Worm (Caenorhabditis elegans) whole organism, L4 larva: ENCODE results near the gene F22F7.2.
A peak's percentile ranks its signal among the peaks of the same experiment; 100 is the strongest.

Source experiments
- F49E8.2 ChIP-seq: sonication (generic microtip); optimal IDR thresholded peaks from 2 replicates; lab custom pipeline; 2016; ENCODE audit warnings: missing compliant biosample characterization, mild to moderate bottlenecking, missing genetic modification characterization, borderline replicate concordance
- T20F7.1 ChIP-seq: fragments of 200-800 bp; sonication (Bioruptor generic); optimal IDR thresholded peaks from 2 replicates; lab custom pipeline; 2018; ENCODE audit warnings: mild to moderate bottlenecking, missing genetic modification characterization, missing compliant biosample characterization
- aha-1 ChIP-seq: fragments of 150-350 bp; peaks from one replicate; lab custom pipeline; 2014; ENCODE audit warnings: missing biosample characterization, missing genetic modification characterization
- aly-2 ChIP-seq: sonication (generic microtip); optimal IDR thresholded peaks from 2 replicates; lab custom pipeline; 2018; ENCODE audit warnings: missing biosample characterization, missing genetic modification characterization
- ama-1 ChIP-seq: fragments of 150-350 bp; optimal IDR thresholded peaks from 2 replicates; lab custom pipeline; 2014; ENCODE audit warnings: inconsistent platforms, mixed read lengths
- ceh-20 ChIP-seq: fragments of 200-800 bp; sonication (Bioruptor generic); IDR thresholded peaks from 2 replicates; pipeline ENCODE4 v1.3.6; 2022; ENCODE audit warnings: missing genetic modification reagents, missing genetic modification characterization, missing compliant biosample characterization
- ceh-28 ChIP-seq: fragments of 150-350 bp; optimal IDR thresholded peaks from 2 replicates; lab custom pipeline; 2014; ENCODE audit warnings: missing biosample characterization, missing genetic modification reagents, missing genetic modification characterization
- ceh-44 ChIP-seq: fragments of 200-800 bp; sonication (Bioruptor generic); IDR thresholded peaks from 2 replicates; pipeline ENCODE4 v1.3.6; 2022; ENCODE audit warnings: missing genetic modification reagents, missing genetic modification characterization, missing compliant biosample characterization
- ceh-62 ChIP-seq: sonication (generic microtip); optimal IDR thresholded peaks from 2 replicates; lab custom pipeline; 2017; ENCODE audit warnings: missing biosample characterization, missing genetic modification characterization
- ces-1 ChIP-seq: fragments of 150-350 bp; sonication (generic microtip); optimal IDR thresholded peaks from 4 replicates; lab custom pipeline; 2014; ENCODE audit warnings: missing biosample characterization, missing genetic modification reagents, missing genetic modification characterization
- cey-2 ChIP-seq: sonication (generic microtip); optimal IDR thresholded peaks from 3 replicates; lab custom pipeline; 2017; ENCODE audit warnings: missing genetic modification characterization, mild to moderate bottlenecking, missing compliant biosample characterization, antibody characterized with exemption, borderline replicate concordance; ENCODE audit not compliant: insufficient read depth
- ctbp-1 ChIP-seq: fragments of 200-800 bp; sonication (Bioruptor generic); IDR thresholded peaks from 2 replicates; pipeline ENCODE4 v1.3.6; 2022; ENCODE audit warnings: missing genetic modification reagents, missing genetic modification characterization, missing compliant biosample characterization
- daf-16 ChIP-seq, 3 experiments: sonication (generic microtip); optimal IDR thresholded peaks; 2 replicates each; lab custom pipeline; 2016 to 2017; ENCODE audit warnings: missing genetic modification characterization in 3 of 3, missing genetic modification reagents in 3 of 3, mild to moderate bottlenecking in 2 of 3, missing compliant biosample characterization in 2 of 3, missing biosample characterization in 1 of 3, moderate library complexity in 1 of 3
- daf-8 ChIP-seq: fragments of 200-800 bp; sonication (Bioruptor generic); IDR thresholded peaks from 2 replicates; pipeline ENCODE4 v1.3.6; 2022; ENCODE audit warnings: missing genetic modification characterization, missing compliant biosample characterization
- dmd-6 ChIP-seq: fragments of 200-800 bp; sonication (Bioruptor generic); IDR thresholded peaks from 2 replicates; pipeline ENCODE4 v1.3.6; 2022; ENCODE audit warnings: missing genetic modification reagents, missing genetic modification characterization, missing compliant biosample characterization
- dmd-9 ChIP-seq: fragments of 200-800 bp; sonication (Bioruptor generic); IDR thresholded peaks from 2 replicates; pipeline ENCODE4 v1.3.6; 2022; ENCODE audit warnings: missing genetic modification reagents, missing genetic modification characterization, missing compliant biosample characterization
- dve-1 ChIP-seq: sonication (generic microtip); optimal IDR thresholded peaks from 2 replicates; lab custom pipeline; 2017; ENCODE audit warnings: antibody characterized with exemption, mild to moderate bottlenecking, missing genetic modification characterization, missing compliant biosample characterization; ENCODE audit not compliant: insufficient read depth
- egl-43 ChIP-seq: fragments of 200-800 bp; sonication (Bioruptor generic); IDR thresholded peaks from 2 replicates; pipeline ENCODE4 v1.3.6; 2022; ENCODE audit warnings: missing genetic modification reagents, missing genetic modification characterization, missing compliant biosample characterization
- hif-1 ChIP-seq, 2 experiments: sonication (generic microtip); optimal IDR thresholded peaks; 2 replicates each; lab custom pipeline; 2016 to 2017; ENCODE audit warnings: missing compliant biosample characterization in 2 of 2, missing genetic modification characterization in 2 of 2, missing genetic modification reagents in 2 of 2, missing genotype in 2 of 2, mild to moderate bottlenecking in 1 of 2
- hlh-11 ChIP-seq: fragments of 200-800 bp; sonication (Bioruptor generic); optimal IDR thresholded peaks from 2 replicates; lab custom pipeline; 2018; ENCODE audit warnings: mild to moderate bottlenecking, missing genetic modification characterization, missing compliant biosample characterization
- hmg-1.1 ChIP-seq: fragments of 200-800 bp; sonication (Bioruptor generic); IDR thresholded peaks from 2 replicates; pipeline ENCODE4 v1.3.6; 2022; ENCODE audit warnings: missing genetic modification reagents, missing genetic modification characterization, missing compliant biosample characterization
- lin-1 ChIP-seq: fragments of 200-800 bp; sonication (Bioruptor generic); IDR thresholded peaks from 2 replicates; pipeline ENCODE4 v1.3.6; 2022; ENCODE audit warnings: missing genetic modification reagents, missing genetic modification characterization, missing compliant biosample characterization
- lsy-2 ChIP-seq, 2 experiments: fragments of 150-350 bp in 1 of 2; sonication (generic microtip) in 1 of 2; optimal IDR thresholded peaks; 2 replicates each; lab custom pipeline; 2014 to 2017; ENCODE audit warnings: missing biosample characterization in 2 of 2, missing genetic modification characterization in 2 of 2
- madf-9 ChIP-seq: fragments of 200-800 bp; sonication (Bioruptor generic); conservative IDR thresholded peaks from 2 replicates; pipeline ENCODE4 v1.3.6; 2022; ENCODE audit warnings: missing genetic modification reagents, missing genetic modification characterization, missing compliant biosample characterization
- nhr-10 ChIP-seq: fragments of 150-350 bp; optimal IDR thresholded peaks from 2 replicates; lab custom pipeline; 2014; ENCODE audit warnings: missing biosample characterization, missing genetic modification characterization
- nhr-111 ChIP-seq: fragments of 200-800 bp; sonication (Bioruptor generic); optimal IDR thresholded peaks from 2 replicates; lab custom pipeline; 2018; ENCODE audit warnings: mild to moderate bottlenecking, missing genetic modification characterization, missing compliant biosample characterization
- nhr-237 ChIP-seq: sonication (generic microtip); optimal IDR thresholded peaks from 2 replicates; lab custom pipeline; 2017; ENCODE audit warnings: missing biosample characterization, missing genetic modification characterization
- nhr-28 ChIP-seq: fragments of 150-350 bp; optimal IDR thresholded peaks from 2 replicates; lab custom pipeline; 2014; ENCODE audit warnings: missing biosample characterization, missing genetic modification characterization
- nhr-41 ChIP-seq: fragments of 200-800 bp; sonication (Bioruptor generic); IDR thresholded peaks from 2 replicates; pipeline ENCODE4 v1.3.6; 2022; ENCODE audit warnings: missing genetic modification reagents, missing genetic modification characterization, missing compliant biosample characterization
- nhr-42 ChIP-seq: fragments of 200-800 bp; sonication (Bioruptor generic); IDR thresholded peaks from 2 replicates; pipeline ENCODE4 v1.3.6; 2022; ENCODE audit warnings: missing genetic modification characterization, missing compliant biosample characterization
- nhr-48 ChIP-seq: sonication (generic microtip); optimal IDR thresholded peaks from 2 replicates; lab custom pipeline; 2016; ENCODE audit warnings: mild to moderate bottlenecking, missing genetic modification characterization, missing compliant biosample characterization
- nhr-76 ChIP-seq: fragments of 150-350 bp; optimal IDR thresholded peaks from 2 replicates; lab custom pipeline; 2014; ENCODE audit warnings: missing biosample characterization, missing genetic modification characterization
- php-3 ChIP-seq: fragments of 200-800 bp; sonication (Bioruptor generic); IDR thresholded peaks from 2 replicates; pipeline ENCODE4 v1.3.6; 2022; ENCODE audit warnings: missing genetic modification reagents, missing genetic modification characterization, missing compliant biosample characterization
- pqm-1 ChIP-seq: sonication (generic microtip); optimal IDR thresholded peaks from 2 replicates; lab custom pipeline; 2017; ENCODE audit warnings: missing biosample characterization, missing genetic modification characterization
- rbr-2 ChIP-seq: sonication (generic microtip); optimal IDR thresholded peaks from 2 replicates; lab custom pipeline; 2016; ENCODE audit warnings: missing genotype, missing genetic modification characterization, missing compliant biosample characterization
- saeg-2 ChIP-seq: fragments of 200-800 bp; sonication (Bioruptor generic); IDR thresholded peaks from 2 replicates; pipeline ENCODE4 v1.3.6; 2022; ENCODE audit warnings: missing genetic modification reagents, missing genetic modification characterization, missing compliant biosample characterization
- sdz-12 ChIP-seq: fragments of 200-800 bp; sonication (Bioruptor generic); optimal IDR thresholded peaks from 2 replicates; lab custom pipeline; 2018; ENCODE audit warnings: mild to moderate bottlenecking, missing genetic modification characterization, missing compliant biosample characterization
- set-16 ChIP-seq: fragments of 200-800 bp; sonication (Bioruptor generic); IDR thresholded peaks from 2 replicates; pipeline ENCODE4 v1.3.6; 2022; ENCODE audit warnings: missing genetic modification reagents, missing genetic modification characterization, missing compliant biosample characterization
- snpc-1.2 ChIP-seq: fragments of 200-800 bp; sonication (Bioruptor generic); IDR thresholded peaks from 2 replicates; pipeline ENCODE4 v1.3.6; 2022; ENCODE audit warnings: missing genetic modification reagents, missing genetic modification characterization, missing compliant biosample characterization
- snpc-4 ChIP-seq: fragments of 150-350 bp; optimal IDR thresholded peaks from 2 replicates; lab custom pipeline; 2014; ENCODE audit warnings: missing biosample characterization, missing genetic modification characterization
- spr-3 ChIP-seq: fragments of 200-800 bp; sonication (Bioruptor generic); optimal IDR thresholded peaks from 2 replicates; lab custom pipeline; 2018; ENCODE audit warnings: mild to moderate bottlenecking, missing genetic modification characterization, missing compliant biosample characterization
- tra-1 ChIP-seq: fragments of 200-800 bp; sonication (Bioruptor generic); IDR thresholded peaks from 2 replicates; pipeline ENCODE4 v1.3.6; 2022; ENCODE audit warnings: missing genetic modification reagents, missing genetic modification characterization, missing compliant biosample characterization
- unc-130 ChIP-seq: sonication (generic microtip); optimal IDR thresholded peaks from 2 replicates; lab custom pipeline; 2016; ENCODE audit warnings: missing genetic modification reagents, missing genetic modification characterization, missing compliant biosample characterization

Gene F22F7.2

DNA sequence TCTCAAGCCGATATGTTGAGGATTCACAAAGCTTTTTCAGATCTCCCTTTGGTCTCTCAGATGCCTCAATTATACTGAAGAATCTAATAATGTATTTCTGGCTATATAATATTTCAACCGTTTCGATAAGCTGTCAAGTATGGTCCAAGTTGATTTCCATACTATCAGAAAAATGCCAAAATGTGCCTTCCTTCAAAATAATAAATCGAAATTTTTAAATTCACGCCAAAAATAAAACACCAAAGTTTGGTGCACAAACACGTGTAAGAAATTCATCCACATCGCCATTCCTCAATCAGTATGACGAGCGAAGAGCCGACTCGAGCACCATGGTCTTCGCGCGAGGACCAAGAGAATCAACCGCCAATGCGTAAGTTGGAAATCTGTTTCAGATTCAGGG, 3.1 kb upstream of the F22F7.2 start, which contains the start of gene F22F7.11:
F22F7.11 (plus strand) TSS at position 301 of the 400 bp plus-strand sequence.
- TF ChIP-seq nhr-42 (GFP tag; lab: Robert Waterston, UW) (no peak), sdz-12 (GFP tag; lab: Kevin White, UChicago) (no peak)

DNA sequence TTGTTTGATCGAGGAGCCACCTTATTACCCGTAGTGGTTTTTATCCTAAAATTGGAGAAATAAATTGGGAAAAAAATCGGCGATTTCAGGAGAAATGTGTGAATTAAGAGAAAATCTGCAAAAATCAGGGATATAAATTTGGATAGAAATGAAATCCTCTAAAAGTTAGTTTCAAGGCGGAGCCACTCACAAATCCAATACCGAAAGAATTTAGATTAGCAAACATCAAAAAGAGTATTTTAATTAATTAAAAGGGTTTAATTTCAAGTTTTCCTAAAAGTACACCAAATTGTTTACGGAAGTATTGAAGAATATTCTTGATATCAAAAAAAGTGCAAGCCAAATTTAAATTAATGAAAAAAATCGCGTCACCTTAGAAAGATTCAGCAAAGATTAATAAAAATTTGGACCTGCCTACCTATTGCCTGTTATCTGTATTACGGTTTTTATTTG, 646 bp upstream of the F22F7.2 start, which contains the start of gene F22F7.8:
F22F7.8 (minus strand) TSS at position 51 of the 453 bp plus-strand sequence.
- peak; percentile 91 for TF ChIP-seq aha-1 (tag; lab: Kevin White, UChicago)
- TF ChIP-seq nhr-41 (GFP tag; lab: Robert Waterston, UW): no peak
- TF ChIP-seq rbr-2 (tag; lab: Kevin White, UChicago): no peak
- TF ChIP-seq, all 104 proteins: peak for 1

DNA sequence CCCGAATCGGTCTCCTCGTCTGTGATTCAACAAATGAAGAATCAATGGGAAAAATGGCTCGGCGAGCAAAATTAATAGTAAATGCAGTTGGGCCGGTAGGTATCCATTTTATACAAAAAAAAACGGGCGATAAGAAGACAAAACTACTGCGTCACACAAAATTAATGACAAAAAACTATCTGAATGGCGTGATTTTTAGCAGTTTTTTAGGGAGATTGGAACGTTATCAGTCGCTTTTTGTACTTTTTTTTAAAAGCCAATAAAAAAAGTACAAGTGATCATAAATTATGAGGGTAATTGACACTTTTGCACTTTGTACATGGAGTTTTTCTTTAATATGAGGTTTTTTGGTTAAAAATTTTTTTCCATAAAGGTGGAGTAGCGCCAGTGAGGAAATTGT, 582 bp downstream of the F22F7.2 start:
- TF ChIP-seq ctbp-1 (no peak), madf-9 (GFP tag; lab: Robert Waterston, UW) (no peak), aly-2 (tag; lab: Kevin White, UChicago) (no peak), lsy-2 (tag; optimal IDR thresholded peaks at IDR 0.05; lab: Kevin White, UChicago) (no peak), set-16 (GFP tag; lab: Robert Waterston, UW) (no peak), hmg-1.1 (GFP tag; lab: Robert Waterston, UW) (no peak), T20F7.1 (GFP tag; lab: Kevin White, UChicago) (no peak), nhr-111 (GFP tag; lab: Kevin White, UChicago) (no peak), pqm-1 (tag; lab: Kevin White, UChicago) (peak; percentile 72), daf-16 (GFP tag; optimal IDR thresholded peaks at IDR 0.05; lab: Kevin White, UChicago) (no peak), daf-16 (tag; optimal IDR thresholded peaks at IDR 0.05; lab: Kevin White, UChicago) (peak; percentile 10), egl-43 (GFP tag; lab: Robert Waterston, UW) (no peak), aha-1 (tag; lab: Kevin White, UChicago) (no peak), hif-1 (tag; optimal IDR thresholded peaks at IDR 0.05; lab: Kevin White, UChicago) (no peak), F49E8.2 (tag; lab: Kevin White, UChicago) (no peak), rbr-2 (tag; lab: Kevin White, UChicago) (no peak), unc-130 (no peak), nhr-28 (tag; lab: Kevin White, UChicago) (peak; percentile 1), php-3 (GFP tag; lab: Robert Waterston, UW) (peak; percentile 94), ces-1 (GFP tag; lab: Kevin White, UChicago) (no peak), dve-1 (tag; lab: Kevin White, UChicago) (peak; percentile 51), ceh-20 (GFP tag; lab: Robert Waterston, UW) (peak; percentile 83), nhr-48 (tag; lab: Kevin White, UChicago) (no peak), dmd-6 (peak; percentile 86), hlh-11 (tag; lab: Kevin White, UChicago) (peak; percentile 39), nhr-10 (tag; lab: Kevin White, UChicago) (no peak), cey-2 (tag; lab: Kevin White, UChicago) (no peak), ama-1 (no peak), tra-1 (GFP tag; lab: Robert Waterston, UW) (peak; percentile 78)

DNA sequence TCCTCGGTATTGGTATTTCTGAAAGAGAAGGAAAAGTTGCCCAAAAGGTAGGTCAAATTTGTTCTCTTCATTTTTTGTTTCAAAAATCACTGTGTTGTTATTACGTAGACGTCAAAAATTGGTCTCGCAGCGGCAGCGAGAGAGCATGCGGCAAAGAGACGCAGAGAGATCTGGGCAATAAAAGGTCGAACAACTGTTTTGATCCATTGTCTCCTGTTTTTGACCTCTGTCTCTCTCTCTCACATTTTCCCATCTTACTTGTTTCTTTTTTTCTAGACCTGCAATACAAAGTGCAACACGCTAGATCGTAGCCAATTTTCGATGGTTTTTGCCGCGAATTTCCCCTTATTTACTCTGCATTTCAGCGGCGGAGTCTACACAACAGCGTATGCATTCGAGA, 4.0 kb downstream of the F22F7.2 start:
- no peak for TF ChIP-seq nhr-76 (tag; lab: Kevin White, UChicago)
- no peak for TF ChIP-seq set-16 (GFP tag; lab: Robert Waterston, UW)
- TF ChIP-seq snpc-4: no peak
- TF ChIP-seq nhr-28 (tag; lab: Kevin White, UChicago): peak; percentile 7
- no peak for TF ChIP-seq nhr-10 (tag; lab: Kevin White, UChicago)
- no peak for TF ChIP-seq snpc-1.2 (GFP tag; lab: Robert Waterston, UW)
- no peak for TF ChIP-seq F49E8.2 (tag; lab: Kevin White, UChicago)
- TF ChIP-seq daf-16 (GFP tag; optimal IDR thresholded peaks at IDR 0.05; lab: Kevin White, UChicago): no peak
- TF ChIP-seq daf-16 (tag; optimal IDR thresholded peaks at IDR 0.05; lab: Kevin White, UChicago): peak; percentile 82
- TF ChIP-seq nhr-237 (tag; lab: Kevin White, UChicago): no peak
- no peak for TF ChIP-seq saeg-2
- TF ChIP-seq spr-3 (GFP tag; lab: Kevin White, UChicago): no peak
- TF ChIP-seq ceh-28 (tag; lab: Kevin White, UChicago): peak; percentile 13
- no peak for TF ChIP-seq egl-43 (GFP tag; lab: Robert Waterston, UW)
- TF ChIP-seq daf-8 (GFP tag; lab: Robert Waterston, UW): no peak
- TF ChIP-seq dmd-9: no peak
- no peak for TF ChIP-seq ceh-44 (GFP tag; lab: Robert Waterston, UW)
- TF ChIP-seq hlh-11 (tag; lab: Kevin White, UChicago): no peak
- TF ChIP-seq tra-1 (GFP tag; lab: Robert Waterston, UW): no peak
- 0 out of 2 replicates have a peak, but pooled peaks have one; percentile 13 for TF ChIP-seq lin-1 (GFP tag; lab: Robert Waterston, UW)
- no peak for TF ChIP-seq ceh-62 (tag; lab: Kevin White, UChicago)
- peak; percentile 19; the same call in 1 of the 2 replicates for TF ChIP-seq dmd-6
